Worm (Caenorhabditis elegans) whole organism, L3 larva: ENCODE results near the gene csn-3.

Experiments used
- R02D3.7 ChIP-seq: fragments of 150-350 bp; optimal IDR thresholded peaks from 2 replicates; lab custom pipeline; 2014; ENCODE audit warnings: missing biosample characterization, missing genetic modification characterization
- ZK546.5 ChIP-seq: sonication (generic microtip); optimal IDR thresholded peaks from 2 replicates; lab custom pipeline; 2017; ENCODE audit warnings: missing biosample characterization, missing genetic modification characterization
- aly-2 ChIP-seq: fragments of 150-350 bp; optimal IDR thresholded peaks from 2 replicates; lab custom pipeline; 2014; ENCODE audit warnings: missing biosample characterization, missing genetic modification characterization
- ceh-16 ChIP-seq: sonication (generic microtip); optimal IDR thresholded peaks from 2 replicates; lab custom pipeline; 2017; ENCODE audit warnings: missing biosample characterization, missing genetic modification characterization
- ceh-28 ChIP-seq: fragments of 150-350 bp; optimal IDR thresholded peaks from 2 replicates; lab custom pipeline; 2014; ENCODE audit warnings: missing biosample characterization, missing genetic modification reagents, missing genetic modification characterization
- daf-12 ChIP-seq: fragments of 150-350 bp; optimal IDR thresholded peaks from 2 replicates; lab custom pipeline; 2014; ENCODE audit warnings: missing biosample characterization, missing genetic modification reagents, missing genetic modification characterization
- egl-27 ChIP-seq: sonication (generic microtip); optimal IDR thresholded peaks from 4 replicates; lab custom pipeline; 2017; ENCODE audit warnings: missing biosample characterization, missing genetic modification reagents, missing genetic modification characterization
- egl-5 ChIP-seq: fragments of 150-350 bp; optimal IDR thresholded peaks from 2 replicates; lab custom pipeline; 2017; ENCODE audit warnings: missing biosample characterization, missing genetic modification reagents, missing genetic modification characterization, inconsistent platforms
- elt-2 ChIP-seq: sonication (generic microtip); optimal IDR thresholded peaks from 2 replicates; lab custom pipeline; 2016; ENCODE audit warnings: missing genetic modification reagents, mild to moderate bottlenecking, missing genetic modification characterization, missing compliant biosample characterization
- elt-3 ChIP-seq, 3 experiments: fragments of 150-350 bp in 1 of 3; sonication (generic microtip) in 2 of 3; optimal IDR thresholded peaks; 2 replicates in 2 of 3; 4 replicates in 1 of 3; lab custom pipeline; 2014 to 2017; ENCODE audit warnings: missing biosample characterization in 3 of 3, missing genetic modification characterization in 3 of 3
- fkh-2 ChIP-seq: fragments of 150-350 bp; optimal IDR thresholded peaks from 2 replicates; lab custom pipeline; 2014; ENCODE audit warnings: missing biosample characterization, missing genetic modification reagents, missing genetic modification characterization
- fos-1 ChIP-seq: fragments of 150-350 bp; optimal IDR thresholded peaks from 2 replicates; lab custom pipeline; 2014; ENCODE audit warnings: missing biosample characterization, missing genetic modification characterization
- hmg-11 ChIP-seq: sonication (generic microtip); optimal IDR thresholded peaks from 2 replicates; lab custom pipeline; 2016; ENCODE audit warnings: missing genetic modification characterization, missing compliant biosample characterization
- jun-1 ChIP-seq: fragments of 150-350 bp; optimal IDR thresholded peaks from 2 replicates; lab custom pipeline; 2014; ENCODE audit warnings: missing biosample characterization, missing genetic modification reagents, missing genetic modification characterization
- lin-15B ChIP-seq: fragments of 150-350 bp; optimal IDR thresholded peaks from 2 replicates; lab custom pipeline; 2014; ENCODE audit warnings: missing biosample characterization, missing genetic modification characterization
- lsy-12 ChIP-seq: sonication (generic microtip); optimal IDR thresholded peaks from 2 replicates; lab custom pipeline; 2016; ENCODE audit warnings: mild to moderate bottlenecking, missing genetic modification characterization, missing compliant biosample characterization
- mdl-1 ChIP-seq: fragments of 150-350 bp; optimal IDR thresholded peaks from 2 replicates; lab custom pipeline; 2014; ENCODE audit warnings: missing biosample characterization, missing genetic modification characterization
- mml-1 ChIP-seq: fragments of 150-350 bp; sonication (generic microtip); optimal IDR thresholded peaks from 3 replicates; lab custom pipeline; 2014; ENCODE audit warnings: missing biosample characterization, missing genetic modification characterization
- nfya-1 ChIP-seq: sonication (generic microtip); optimal IDR thresholded peaks from 2 replicates; lab custom pipeline; 2017; ENCODE audit warnings: missing genetic modification characterization, mild to moderate bottlenecking, missing compliant biosample characterization, antibody characterized with exemption, moderate library complexity; ENCODE audit not compliant: insufficient read depth
- nhr-11 ChIP-seq: fragments of 150-350 bp; optimal IDR thresholded peaks from 2 replicates; lab custom pipeline; 2014; ENCODE audit warnings: missing biosample characterization, missing genetic modification characterization
- nhr-23 ChIP-seq: fragments of 150-350 bp; optimal IDR thresholded peaks from 2 replicates; lab custom pipeline; 2014; ENCODE audit warnings: missing biosample characterization, missing genetic modification reagents, missing genetic modification characterization
- nhr-237 ChIP-seq: fragments of 150-350 bp; optimal IDR thresholded peaks from 2 replicates; lab custom pipeline; 2014; ENCODE audit warnings: missing biosample characterization, missing genetic modification characterization
- nhr-28 ChIP-seq: fragments of 150-350 bp; optimal IDR thresholded peaks from 2 replicates; lab custom pipeline; 2014; ENCODE audit warnings: missing biosample characterization, missing genetic modification characterization
- nhr-43 ChIP-seq: sonication (generic microtip); optimal IDR thresholded peaks from 2 replicates; lab custom pipeline; 2016; ENCODE audit warnings: mild to moderate bottlenecking, missing genetic modification characterization, missing compliant biosample characterization; ENCODE audit not compliant: poor library complexity, severe bottlenecking
- nhr-76 ChIP-seq: fragments of 150-350 bp; sonication (generic microtip); optimal IDR thresholded peaks from 5 replicates; lab custom pipeline; 2014; ENCODE audit warnings: missing biosample characterization, missing genetic modification characterization
- nhr-77 ChIP-seq: fragments of 150-350 bp; optimal IDR thresholded peaks from 2 replicates; lab custom pipeline; 2014; ENCODE audit warnings: missing biosample characterization, missing genetic modification characterization
- pha-4 ChIP-seq: fragments of 150-350 bp; optimal IDR thresholded peaks from 2 replicates; lab custom pipeline; 2014; ENCODE audit warnings: missing biosample characterization, missing genetic modification reagents, missing genetic modification characterization
- pqm-1 ChIP-seq: fragments of 150-350 bp; optimal IDR thresholded peaks from 2 replicates; lab custom pipeline; 2017; ENCODE audit warnings: missing biosample characterization, missing genetic modification characterization, inconsistent platforms
- sea-2 ChIP-seq: fragments of 150-350 bp; sonication (generic microtip); optimal IDR thresholded peaks from 4 replicates; lab custom pipeline; 2014; ENCODE audit warnings: missing biosample characterization, missing genetic modification reagents, missing genetic modification characterization
- skn-1 ChIP-seq: fragments of 150-350 bp; optimal IDR thresholded peaks from 2 replicates; lab custom pipeline; 2014; ENCODE audit warnings: missing biosample characterization, missing genetic modification characterization
- snpc-4 ChIP-seq: fragments of 150-350 bp; optimal IDR thresholded peaks from 2 replicates; lab custom pipeline; 2014; ENCODE audit warnings: missing biosample characterization, missing genetic modification characterization
- unc-39 ChIP-seq: sonication (generic microtip); optimal IDR thresholded peaks from 4 replicates; lab custom pipeline; 2017; ENCODE audit warnings: missing biosample characterization, missing genetic modification characterization
- unc-62 ChIP-seq: fragments of 150-350 bp; sonication (generic microtip); optimal IDR thresholded peaks from 4 replicates; lab custom pipeline; 2014; ENCODE audit warnings: missing biosample characterization, missing genetic modification reagents, missing genetic modification characterization
- zag-1 ChIP-seq: fragments of 150-350 bp; optimal IDR thresholded peaks from 2 replicates; lab custom pipeline; 2014; ENCODE audit warnings: missing biosample characterization, missing genetic modification characterization
- ztf-4 ChIP-seq: fragments of 150-350 bp; optimal IDR thresholded peaks from 2 replicates; lab custom pipeline; 2014; ENCODE audit warnings: missing biosample characterization, missing genetic modification characterization

The csn-3 gene

DNA sequence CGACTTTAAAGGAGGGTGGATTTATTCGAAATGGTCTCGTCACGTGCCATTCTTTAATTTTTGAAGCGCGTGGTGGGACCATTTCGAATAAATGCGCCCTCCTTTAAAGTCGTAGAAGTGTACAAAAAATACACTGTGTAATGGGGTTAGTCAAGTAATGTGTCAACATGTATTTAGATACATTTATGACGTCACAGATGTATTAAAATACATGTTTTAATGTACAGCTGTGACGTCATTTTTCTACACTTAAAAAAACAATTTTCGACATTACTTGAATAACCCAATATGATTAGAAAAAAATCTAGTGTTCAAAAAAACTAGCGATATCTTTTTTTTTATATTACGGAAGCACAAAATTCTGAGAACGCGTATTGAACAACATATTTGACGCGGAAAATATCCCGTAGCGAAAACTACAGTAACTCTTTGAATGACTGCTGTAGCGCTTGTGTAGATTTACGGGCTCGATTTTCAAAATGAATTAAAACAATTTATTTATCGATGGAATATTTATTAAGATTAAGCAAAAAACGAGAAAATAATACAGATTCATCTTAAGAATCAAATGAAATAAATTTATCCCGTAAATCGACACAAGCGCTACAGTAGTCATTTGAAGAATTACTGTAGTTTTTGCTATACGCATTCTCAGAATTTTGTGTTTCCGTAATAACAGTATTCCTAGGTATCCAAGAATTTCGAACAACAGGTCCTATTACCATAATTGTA, 8.5 kb downstream of the csn-3 start, which contains the start of gene gfrp-1:
Gene gfrp-1, plus strand, starts transcription at position 682 of the 732 bp plus-strand sequence.
- TF ChIP-seq pha-4 (tag; lab: Kevin White, UChicago): no peak
- no peak for TF ChIP-seq snpc-4 (tag; lab: Kevin White, UChicago)
- no peak for TF ChIP-seq nhr-11 (tag; lab: Kevin White, UChicago)
- TF ChIP-seq fkh-2 (tag; lab: Kevin White, UChicago): no peak
- TF ChIP-seq, all 47 proteins: peak for 0

DNA sequence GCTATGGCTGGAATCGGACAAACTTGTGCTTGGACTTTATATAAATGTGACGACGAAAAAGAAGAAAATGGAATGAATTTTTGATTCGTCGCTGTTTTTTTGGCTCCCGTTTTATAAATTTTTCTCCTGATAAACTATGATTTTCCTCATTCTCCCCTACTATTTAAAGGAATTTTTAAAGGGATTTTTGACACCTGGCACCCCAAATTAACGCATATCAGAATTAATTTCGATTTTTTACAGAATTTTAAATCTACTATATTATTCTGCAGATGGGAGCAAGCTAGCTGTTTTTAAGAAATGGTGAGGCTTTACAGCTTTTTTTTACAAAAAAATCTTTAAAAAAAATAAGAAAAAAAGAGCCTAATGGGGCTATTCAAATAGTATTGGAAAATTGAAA, 10.5 kb downstream of the csn-3 start, which contains the start of gene coa-1:
Gene coa-1, plus strand, starts transcription at position 301 of the 400 bp plus-strand sequence.
- TF ChIP-seq ZK546.5 (tag; lab: Kevin White, UChicago) (no peak), elt-3 (tag; optimal IDR thresholded peaks at IDR 0.05; lab: Kevin White, UChicago) (no peak), ztf-4 (tag; lab: Kevin White, UChicago) (no peak), sea-2 (GFP tag; lab: Kevin White, UChicago) (no peak), aly-2 (no peak)

ce11 chrIV:207885-208284, 13.3 kb downstream of the csn-3 start, which contains the start of gene Y38C1AA.1:
TSS of gene Y38C1AA.1 (plus strand) at chrIV:208185.
- TF ChIP-seq nhr-237: no peak
- no peak for TF ChIP-seq mdl-1 (tag; lab: Kevin White, UChicago)
- no peak for TF ChIP-seq nhr-76 (tag; lab: Kevin White, UChicago)
- TF ChIP-seq ceh-16 (tag; lab: Kevin White, UChicago): no peak
- no peak for TF ChIP-seq nhr-28
- no peak for TF ChIP-seq R02D3.7
- TF ChIP-seq nhr-43 (tag; lab: Kevin White, UChicago): no peak
- TF ChIP-seq jun-1 (tag; lab: Kevin White, UChicago): no peak
- TF ChIP-seq nhr-23: no peak
- TF ChIP-seq daf-12: no peak
- no peak for TF ChIP-seq egl-27 (tag; lab: Kevin White, UChicago)
- TF ChIP-seq lin-15B (tag; lab: Kevin White, UChicago): no peak
- no peak for TF ChIP-seq hmg-11 (tag; lab: Kevin White, UChicago)
- no peak for TF ChIP-seq skn-1 (tag; lab: Kevin White, UChicago)
- TF ChIP-seq unc-39: no peak
- no peak for TF ChIP-seq ZK546.5 (tag; lab: Kevin White, UChicago)
- no peak for TF ChIP-seq elt-2 (tag; lab: Kevin White, UChicago)
- TF ChIP-seq zag-1: no peak
- TF ChIP-seq unc-62 (GFP tag; lab: Kevin White, UChicago): no peak

DNA sequence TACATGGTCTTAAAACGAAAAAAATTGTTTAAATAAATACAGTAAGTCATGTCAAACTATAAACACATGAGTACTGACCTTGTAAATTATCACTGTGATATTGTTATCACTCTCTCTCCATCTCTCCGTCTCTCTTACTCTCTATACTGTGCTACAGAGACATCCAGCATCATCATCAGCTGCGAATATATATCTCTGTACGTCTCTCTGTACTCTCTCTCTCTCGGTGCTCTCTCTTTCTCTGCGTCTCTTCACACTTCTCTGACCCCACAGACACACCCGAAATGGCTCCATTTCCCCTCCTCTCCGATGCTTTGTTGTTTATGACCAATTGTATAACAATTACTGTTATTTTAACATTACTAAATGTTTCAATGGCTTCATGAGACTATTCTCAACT, 16.0 kb downstream of the csn-3 start:
- no peak for TF ChIP-seq nhr-28
- TF ChIP-seq nhr-76 (tag; lab: Kevin White, UChicago): no peak
- TF ChIP-seq hmg-11 (tag; lab: Kevin White, UChicago): peak; percentile 76
- TF ChIP-seq pha-4 (tag; lab: Kevin White, UChicago): peak; percentile 55
- no peak for TF ChIP-seq nhr-77 (tag; lab: Kevin White, UChicago)
- TF ChIP-seq aly-2: no peak
- peak; percentile 51 for TF ChIP-seq jun-1 (tag; lab: Kevin White, UChicago)
- no peak for TF ChIP-seq ztf-4 (tag; lab: Kevin White, UChicago)
- TF ChIP-seq nhr-11 (tag; lab: Kevin White, UChicago): no peak
- peak; percentile 2 for TF ChIP-seq R02D3.7
- peak; percentile 33 for TF ChIP-seq nfya-1 (tag; lab: Kevin White, UChicago)
- TF ChIP-seq pqm-1: peak; percentile 90
- TF ChIP-seq fos-1 (tag; lab: Kevin White, UChicago): no peak
- no peak for TF ChIP-seq lsy-12 (tag; lab: Kevin White, UChicago)
- TF ChIP-seq egl-5 (tag; lab: Kevin White, UChicago): peak; percentile 23
- TF ChIP-seq egl-27 (tag; lab: Kevin White, UChicago): no peak
- peak; percentile 86 for TF ChIP-seq elt-2 (tag; lab: Kevin White, UChicago)
- TF ChIP-seq nhr-237: no peak
- peak; percentile 15 for TF ChIP-seq skn-1 (tag; lab: Kevin White, UChicago)
- TF ChIP-seq ceh-28 (tag; lab: Kevin White, UChicago): peak; percentile 47
- TF ChIP-seq nhr-23: peak; percentile 42
- no peak for TF ChIP-seq mml-1 (tag; lab: Kevin White, UChicago)
